Fruit fly (Drosophila melanogaster) whole organism, embryonic: ENCODE data around the gene pigs.

Experiments
- Bgb ChIP-seq: fragments of 200-800 bp; sonication (Bioruptor generic); IDR thresholded peaks from 2 replicates; pipeline ENCODE4 v1.3.6; 2022; ENCODE audit warnings: missing biosample characterization, missing genetic modification characterization; ENCODE audit not compliant: partially characterized antibody
- CG11093 ChIP-seq: fragments of 200-800 bp; sonication (Bioruptor generic); IDR thresholded peaks from 3 replicates; pipeline ENCODE4 v1.3.6; 2022; ENCODE audit warnings: missing biosample characterization, missing genetic modification characterization
- CG11504 ChIP-seq: fragments of 200-800 bp; sonication (Bioruptor generic); optimal IDR thresholded peaks from 3 replicates; lab custom pipeline; 2019; ENCODE audit warnings: missing biosample characterization, mild to moderate bottlenecking, missing genetic modification characterization, moderate library complexity
- CG1233 ChIP-seq: fragments of 200-800 bp; sonication (Bioruptor generic); optimal IDR thresholded peaks from 4 replicates; lab custom pipeline; 2018; ENCODE audit warnings: missing biosample characterization, mild to moderate bottlenecking, missing genetic modification characterization
- CG13775 ChIP-seq: fragments of 200-800 bp; sonication (Bioruptor generic); optimal IDR thresholded peaks from 3 replicates; lab custom pipeline; 2017; ENCODE audit warnings: missing biosample characterization, mild to moderate bottlenecking, missing genetic modification characterization
- CG14050 ChIP-seq: fragments of 200-800 bp; sonication (Bioruptor generic); IDR thresholded peaks from 3 replicates; pipeline ENCODE4 v1.3.6; 2022; ENCODE audit warnings: missing biosample characterization, missing genetic modification characterization
- CG14860 ChIP-seq: fragments of 200-800 bp; sonication (Bioruptor generic); IDR thresholded peaks from 3 replicates; pipeline ENCODE4 v1.3.6; 2022; ENCODE audit warnings: missing biosample characterization, missing genetic modification characterization; ENCODE audit not compliant: partially characterized antibody
- CG15696 ChIP-seq: fragments of 200-800 bp; sonication (Bioruptor generic); optimal IDR thresholded peaks from 2 replicates; lab custom pipeline; 2019; ENCODE audit warnings: missing biosample characterization, mild to moderate bottlenecking, missing genetic modification characterization, moderate library complexity
- CG17359 ChIP-seq: fragments of 200-800 bp; sonication (Bioruptor generic); optimal IDR thresholded peaks from 3 replicates; lab custom pipeline; 2018; ENCODE audit warnings: missing biosample characterization, mild to moderate bottlenecking, missing genetic modification characterization, moderate library complexity
- CG18011 ChIP-seq: fragments of 200-800 bp; sonication (Bioruptor generic); optimal IDR thresholded peaks from 2 replicates; lab custom pipeline; 2017; ENCODE audit warnings: missing biosample characterization, missing genetic modification characterization, mild to moderate bottlenecking, moderate library complexity, missing genotype
- CG18764 ChIP-seq: fragments of 200-800 bp; sonication (Bioruptor generic); optimal IDR thresholded peaks from 3 replicates; lab custom pipeline; 2016; ENCODE audit warnings: missing biosample characterization, missing genetic modification characterization
- CG2889 ChIP-seq: fragments of 200-800 bp; sonication (Bioruptor generic); IDR thresholded peaks from 3 replicates; pipeline ENCODE4 v1.3.6; 2022; ENCODE audit warnings: missing biosample characterization, missing genetic modification characterization
- CG32772 ChIP-seq: fragments of 200-800 bp; sonication (Bioruptor generic); IDR thresholded peaks from 2 replicates; pipeline ENCODE4 v1.3.6; 2022; ENCODE audit warnings: missing biosample characterization, missing genetic modification characterization
- CG6654 ChIP-seq: fragments of 200-800 bp; sonication (Bioruptor generic); optimal IDR thresholded peaks from 2 replicates; lab custom pipeline; 2017; ENCODE audit warnings: missing biosample characterization, mild to moderate bottlenecking, missing genetic modification characterization
- CG7271 ChIP-seq: fragments of 200-800 bp; sonication (Bioruptor generic); optimal IDR thresholded peaks from 2 replicates; lab custom pipeline; 2018; ENCODE audit warnings: missing biosample characterization, mild to moderate bottlenecking, missing genetic modification characterization, moderate library complexity
- CG7556 ChIP-seq: fragments of 200-800 bp; sonication (Bioruptor generic); optimal IDR thresholded peaks from 2 replicates; lab custom pipeline; 2017; ENCODE audit warnings: missing biosample characterization, mild to moderate bottlenecking, missing genetic modification characterization
- CG8478 ChIP-seq: fragments of >200 bp; optimal IDR thresholded peaks from 2 replicates; lab custom pipeline; 2018
- CG8924 ChIP-seq: fragments of 200-800 bp; optimal IDR thresholded peaks from 3 replicates; lab custom pipeline; 2019; ENCODE audit warnings: missing biosample characterization, mild to moderate bottlenecking, missing genetic modification characterization, moderate library complexity
- D19B ChIP-seq: fragments of 200-800 bp; sonication (Bioruptor generic); optimal IDR thresholded peaks from 2 replicates; lab custom pipeline; 2017; ENCODE audit warnings: missing biosample characterization, mild to moderate bottlenecking, missing genetic modification characterization
- Dad ChIP-seq: fragments of 200-800 bp; sonication (Bioruptor generic); optimal IDR thresholded peaks from 3 replicates; lab custom pipeline; 2016; ENCODE audit warnings: missing biosample characterization, missing genetic modification characterization
- Eip74EF ChIP-seq, 2 experiments: fragments of 200-800 bp in 1 of 2; fragments of >200 bp in 1 of 2; sonication (Bioruptor generic) in 1 of 2; optimal IDR thresholded peaks; 2 replicates each; lab custom pipeline; 2017 to 2019; ENCODE audit warnings: missing biosample characterization in 2 of 2, missing genetic modification characterization in 2 of 2, mild to moderate bottlenecking in 1 of 2, moderate library complexity in 1 of 2
- Ets97D ChIP-seq: fragments of 200-800 bp; sonication (Bioruptor generic); optimal IDR thresholded peaks from 3 replicates; lab custom pipeline; 2016; ENCODE audit warnings: missing biosample characterization, missing genetic modification characterization
- Hr3 ChIP-seq: fragments of 200-800 bp; sonication (Bioruptor generic); optimal IDR thresholded peaks from 3 replicates; lab custom pipeline; 2016; ENCODE audit warnings: missing biosample characterization, missing genetic modification characterization
- Hr39 ChIP-seq: fragments of >200 bp; optimal IDR thresholded peaks from 2 replicates; lab custom pipeline; 2017
- Mad ChIP-seq: fragments of 200-800 bp; sonication (Bioruptor generic); optimal IDR thresholded peaks from 2 replicates; lab custom pipeline; 2016; ENCODE audit warnings: missing biosample characterization, missing genetic modification characterization
- Mes4 ChIP-seq: fragments of 200-800 bp; sonication (Bioruptor generic); optimal IDR thresholded peaks from 2 replicates; lab custom pipeline; 2016; ENCODE audit warnings: missing biosample characterization, missing genetic modification characterization
- Neu2 ChIP-seq: fragments of 200-800 bp; sonication (Bioruptor generic); optimal IDR thresholded peaks from 3 replicates; lab custom pipeline; 2016; ENCODE audit warnings: missing biosample characterization, missing genetic modification characterization, borderline replicate concordance
- Nf-YC ChIP-seq: fragments of 200-800 bp; optimal IDR thresholded peaks from 3 replicates; lab custom pipeline; 2019; ENCODE audit warnings: missing biosample characterization, mild to moderate bottlenecking, missing genetic modification characterization, moderate library complexity
- Oli ChIP-seq: fragments of 200-800 bp; sonication (Bioruptor generic); optimal IDR thresholded peaks from 2 replicates; lab custom pipeline; 2018; ENCODE audit warnings: missing biosample characterization, mild to moderate bottlenecking, missing genetic modification characterization, moderate library complexity
- Side ChIP-seq: fragments of 200-800 bp; sonication (Bioruptor generic); optimal IDR thresholded peaks from 2 replicates; lab custom pipeline; 2016; ENCODE audit warnings: missing biosample characterization, missing genetic modification characterization
- Sry-β ChIP-seq: fragments of 200-800 bp; sonication (Bioruptor generic); optimal IDR thresholded peaks from 2 replicates; lab custom pipeline; 2018; ENCODE audit warnings: missing biosample characterization, mild to moderate bottlenecking, missing genetic modification characterization, moderate library complexity
- Xbp1 ChIP-seq: fragments of 200-800 bp; sonication (Bioruptor generic); optimal IDR thresholded peaks from 3 replicates; lab custom pipeline; 2016; ENCODE audit warnings: missing biosample characterization, mild to moderate bottlenecking, missing genetic modification characterization
- ab ChIP-seq: fragments of 200-800 bp; sonication (Bioruptor generic); optimal IDR thresholded peaks from 2 replicates; lab custom pipeline; 2016; ENCODE audit warnings: missing biosample characterization, missing genetic modification characterization
- chm ChIP-seq: fragments of 200-800 bp; sonication (Bioruptor generic); IDR thresholded peaks from 2 replicates; pipeline ENCODE4 v1.3.6; 2022; ENCODE audit warnings: missing biosample characterization, missing genetic modification characterization
- corto ChIP-seq: fragments of 200-800 bp; sonication (Bioruptor generic); optimal IDR thresholded peaks from 2 replicates; lab custom pipeline; 2016; ENCODE audit warnings: missing biosample characterization, mild to moderate bottlenecking, missing genetic modification characterization, moderate library complexity
- gsb-n ChIP-seq: fragments of 200-800 bp; sonication (Bioruptor generic); optimal IDR thresholded peaks from 3 replicates; lab custom pipeline; 2018; ENCODE audit warnings: missing biosample characterization, mild to moderate bottlenecking, missing genetic modification characterization
- ind ChIP-seq: fragments of 200-800 bp; sonication (Bioruptor generic); optimal IDR thresholded peaks from 3 replicates; lab custom pipeline; 2016; ENCODE audit warnings: missing biosample characterization, missing genetic modification characterization
- ken ChIP-seq: fragments of 200-800 bp; sonication (Bioruptor generic); IDR thresholded peaks from 3 replicates; pipeline ENCODE4 v1.3.6; 2022; ENCODE audit warnings: missing biosample characterization, missing genetic modification characterization
- mirr ChIP-seq: fragments of 200-800 bp; sonication (Bioruptor generic); optimal IDR thresholded peaks from 3 replicates; lab custom pipeline; 2018; ENCODE audit warnings: missing biosample characterization, mild to moderate bottlenecking, missing genetic modification characterization
- nerfin-2 ChIP-seq: fragments of 200-800 bp; sonication (Bioruptor generic); IDR thresholded peaks from 2 replicates; pipeline ENCODE4 v1.3.6; 2022; ENCODE audit warnings: missing biosample characterization, missing genetic modification characterization; ENCODE audit not compliant: partially characterized antibody
- onecut ChIP-seq: fragments of 200-800 bp; sonication (Bioruptor generic); IDR thresholded peaks from 2 replicates; pipeline ENCODE4 v1.3.6; 2022; ENCODE audit warnings: missing biosample characterization, missing genetic modification characterization
- otp ChIP-seq: fragments of 200-800 bp; sonication (Bioruptor generic); IDR thresholded peaks from 3 replicates; pipeline ENCODE4, ENCODE4 v1.3.6; 2022; ENCODE audit warnings: missing biosample characterization, missing genetic modification characterization
- pros ChIP-seq: fragments of 200-800 bp; sonication (Bioruptor generic); optimal IDR thresholded peaks from 3 replicates; lab custom pipeline; 2019; ENCODE audit warnings: missing biosample characterization, mild to moderate bottlenecking, missing genetic modification characterization, moderate library complexity
- sima ChIP-seq: fragments of 200-800 bp; sonication (Bioruptor generic); optimal IDR thresholded peaks from 2 replicates; lab custom pipeline; 2016; ENCODE audit warnings: missing biosample characterization, missing genetic modification characterization
- slbo ChIP-seq: fragments of 200-800 bp; sonication (Bioruptor generic); IDR thresholded peaks from 2 replicates; pipeline ENCODE4 v1.3.6; 2022; ENCODE audit warnings: missing biosample characterization, missing genetic modification characterization
- tgo ChIP-seq: fragments of 200-800 bp; sonication (Bioruptor generic); IDR thresholded peaks from 3 replicates; pipeline ENCODE4 v1.3.6; 2022; ENCODE audit warnings: missing biosample characterization, missing genetic modification characterization
- toy ChIP-seq: fragments of 200-800 bp; sonication (Bioruptor generic); IDR thresholded peaks from 2 replicates; pipeline ENCODE4 v1.3.6; 2022; ENCODE audit warnings: missing biosample characterization, missing genetic modification characterization
- tup ChIP-seq: fragments of 200-800 bp; sonication (Bioruptor generic); optimal IDR thresholded peaks from 2 replicates; lab custom pipeline; 2016; ENCODE audit warnings: missing biosample characterization, mild to moderate bottlenecking, missing genetic modification characterization, moderate library complexity
- unpg ChIP-seq: fragments of 200-800 bp; sonication (Bioruptor generic); optimal IDR thresholded peaks from 3 replicates; lab custom pipeline; 2018; ENCODE audit warnings: missing biosample characterization, mild to moderate bottlenecking, missing genetic modification characterization, moderate library complexity
- vvl ChIP-seq: fragments of 200-800 bp; sonication (Bioruptor generic); IDR thresholded peaks from 2 replicates; pipeline ENCODE4 v1.3.6; 2022; ENCODE audit warnings: missing biosample characterization, missing genetic modification characterization
- yki ChIP-seq: fragments of >200 bp; optimal IDR thresholded peaks from 3 replicates; lab custom pipeline; 2018

The pigs gene

dm6 chrX:6590681-6591289 is 9.1 kb upstream of the pigs start, which contains the start of gene Pat1 (continued):
- no peak for TF ChIP-seq gsb-n (tag; lab: Kevin White, UChicago)
- TF ChIP-seq CG13775 (GFP tag; lab: Kevin White, UChicago), result no peak
- no peak for TF ChIP-seq CG2889 (GFP tag; lab: Robert Waterston, UW)
- peak; percentile 81 for TF ChIP-seq CG18011 (GFP tag; lab: Kevin White, UChicago)
- no peak for TF ChIP-seq Hr39 (lab: Kevin White, UChicago)
- peak; percentile 14 for TF ChIP-seq Xbp1 (GFP tag; lab: Kevin White, UChicago)
- no peak for TF ChIP-seq Oli (tag; lab: Kevin White, UChicago)
- TF ChIP-seq CG7271 (tag; lab: Kevin White, UChicago), result no peak
- TF ChIP-seq Ets97D, result peak; percentile 87
- no peak for TF ChIP-seq Mad (GFP tag; lab: Kevin White, UChicago)
- TF ChIP-seq CG11093, result no peak
- TF ChIP-seq yki (lab: Kevin White, UChicago), result no peak
- TF ChIP-seq ken, result no peak
- no peak for TF ChIP-seq pros
- TF ChIP-seq CG1233 (GFP tag; lab: Kevin White, UChicago), result peak; percentile 22
- no peak for TF ChIP-seq otp
- TF ChIP-seq D19B, result no peak
- TF ChIP-seq Sry-β (GFP tag; lab: Kevin White, UChicago), result no peak
- no peak for TF ChIP-seq sima (GFP tag; lab: Kevin White, UChicago)
- TF ChIP-seq slbo (GFP tag; lab: Robert Waterston, UW), result peak; percentile 34; the same call in 1 of the 2 replicates
- TF ChIP-seq tgo (GFP tag; lab: Robert Waterston, UW), result no peak
- TF ChIP-seq chm (GFP tag; lab: Robert Waterston, UW), result no peak
- no peak for TF ChIP-seq ind (GFP tag; lab: Kevin White, UChicago)
- no peak for TF ChIP-seq CG6654 (GFP tag; lab: Kevin White, UChicago)
- TF ChIP-seq CG11504, result peak; percentile 43
- TF ChIP-seq Bgb (GFP tag; lab: Robert Waterston, UW), result peak; percentile 95
- peak; percentile 79 for TF ChIP-seq CG14860 (GFP tag; lab: Robert Waterston, UW)
- 0 out of 2 replicates have a peak, but pooled peaks have one; percentile 16 for TF ChIP-seq onecut (GFP tag; lab: Robert Waterston, UW)
- TF ChIP-seq tup (GFP tag; lab: Kevin White, UChicago), result no peak
- no peak for TF ChIP-seq CG18764 (GFP tag; lab: Kevin White, UChicago)
- no peak for TF ChIP-seq CG14050 (GFP tag; lab: Robert Waterston, UW)
- peak; percentile 38 for TF ChIP-seq CG17359
- no peak for TF ChIP-seq CG15696 (tag; lab: Kevin White, UChicago)
- peak; percentile 6 for TF ChIP-seq Nf-YC (tag; lab: Kevin White, UChicago)
- TF ChIP-seq Side (GFP tag; lab: Kevin White, UChicago), result no peak
- TF ChIP-seq mirr (GFP tag; lab: Kevin White, UChicago), result no peak
- TF ChIP-seq nerfin-2 (GFP tag; lab: Robert Waterston, UW), result peak; percentile 63
- TF ChIP-seq Mes4 (GFP tag; lab: Kevin White, UChicago), result peak; percentile 15
- peak; percentile 5 for TF ChIP-seq CG7556 (GFP tag; lab: Kevin White, UChicago)
- no peak for TF ChIP-seq Hr3 (GFP tag; lab: Kevin White, UChicago)
- no peak for TF ChIP-seq Neu2
- TF ChIP-seq CG8924, result peak; percentile 35
- TF ChIP-seq CG8478 (lab: Kevin White, UChicago), result no peak
- peak; percentile 52 for TF ChIP-seq vvl
- peak; percentile 5 for TF ChIP-seq unpg (GFP tag; lab: Kevin White, UChicago)
- TF ChIP-seq corto, result no peak
- peak in 1 of 2 experiments; percentile 5 for TF ChIP-seq Eip74EF (GFP tag; optimal IDR thresholded peaks at IDR 0.05; lab: Kevin White, UChicago)
- no peak for TF ChIP-seq ab (GFP tag; lab: Kevin White, UChicago)
- TF ChIP-seq CG32772 (GFP tag; lab: Robert Waterston, UW), result no peak
- no peak for TF ChIP-seq toy (GFP tag; lab: Robert Waterston, UW)
- no peak for TF ChIP-seq Dad (GFP tag; lab: Kevin White, UChicago)
